ENCODE assay signal across 2 fruit fly cellular contexts in genomic region chrX:13210429-13210828, dm6.
A peak's percentile ranks its signal among the peaks of the same experiment; 100 is the strongest.
TF ChIP-seq lines count a peak whose summit lies in the region.

No protein-coding gene starts in this region.

- TF ChIP-seq CTCF in whole organism, embryonic (GFP tag; optimal IDR thresholded peaks at IDR 0.05; lab: Kevin White, UChicago): no peak

TF ChIP-seq in whole organism, adult, 20 proteins besides CTCF, POLR2A, EP300 and RAD21:
- TF ChIP-seq CG7045 (GFP tag; optimal IDR thresholded peaks at IDR 0.05; lab: Kevin White, UChicago) (no peak), Mnt (GFP tag; optimal IDR thresholded peaks at IDR 0.05; lab: Kevin White, UChicago) (peak; percentile 20), bab1 (GFP tag; optimal IDR thresholded peaks at IDR 0.05; lab: Kevin White, UChicago) (peak; percentile 11)

TF ChIP-seq in whole organism, embryonic, 481 proteins besides CTCF, POLR2A, EP300 and RAD21:
- TF ChIP-seq org-1 (GFP tag; optimal IDR thresholded peaks at IDR 0.05; lab: Kevin White, UChicago) (no peak), CG1832 (GFP tag; optimal IDR thresholded peaks at IDR 0.05; lab: Kevin White, UChicago) (peak; percentile 29), gce (GFP tag; IDR thresholded peaks at IDR 0.05; lab: Robert Waterston, UW) (no peak), bigmax (GFP tag; optimal IDR thresholded peaks at IDR 0.05; lab: Kevin White, UChicago) (peak; percentile 28), chinmo (GFP tag; IDR thresholded peaks at IDR 0.05; lab: Robert Waterston, UW; ENCODE audit: partially characterized antibody) (0 out of 4 replicates have a peak, but pooled peaks have one; percentile 29), nmo (GFP tag; optimal IDR thresholded peaks at IDR 0.05; lab: Kevin White, UChicago) (no peak), scrt (GFP tag; optimal IDR thresholded peaks at IDR 0.05; lab: Kevin White, UChicago) (peak; percentile 14), HLH4C (GFP tag; IDR thresholded peaks at IDR 0.05; lab: Robert Waterston, UW; ENCODE audit: partially characterized antibody) (0 out of 3 replicates have a peak, but pooled peaks have one; percentile 7), sr (GFP tag; IDR thresholded peaks at IDR 0.05; lab: Robert Waterston, UW) (peak; percentile 57; the same call in 2 of the 3 replicates), CG34422 (GFP tag; IDR thresholded peaks at IDR 0.05; lab: Robert Waterston, UW) (peak; percentile 26; the same call in 1 of the 3 replicates), croc (GFP tag; conservative IDR thresholded peaks at IDR 0.05; lab: Robert Waterston, UW) (no peak), twi (tag; optimal IDR thresholded peaks at IDR 0.05; lab: Kevin White, UChicago) (peak; percentile 51), sens (GFP tag; lab: Kevin White, UChicago) (peak; percentile 9), CG10959 (GFP tag; IDR thresholded peaks at IDR 0.05; lab: Robert Waterston, UW) (peak; percentile 53), dm (GFP tag; optimal IDR thresholded peaks at IDR 0.05; lab: Kevin White, UChicago) (peak; percentile 27), Lhr (GFP tag; optimal IDR thresholded peaks at IDR 0.05; lab: Kevin White, UChicago) (no peak), CG12071 (GFP tag; optimal IDR thresholded peaks at IDR 0.05; lab: Kevin White, UChicago) (no peak), Hr78 (GFP tag; optimal IDR thresholded peaks at IDR 0.05; lab: Kevin White, UChicago) (peak in 1 of 2 experiments; percentile 22), CG2199 (GFP tag; IDR thresholded peaks at IDR 0.05; lab: Robert Waterston, UW) (0 out of 3 replicates have a peak, but pooled peaks have one; percentile 37), onecut (GFP tag; IDR thresholded peaks at IDR 0.05; lab: Robert Waterston, UW) (no peak), crol (GFP tag; IDR thresholded peaks at IDR 0.05; lab: Robert Waterston, UW) (peak; percentile 41), ftz-f1 (GFP tag; optimal IDR thresholded peaks at IDR 0.05; lab: Kevin White, UChicago) (peak; percentile 49), bbx (GFP tag; IDR thresholded peaks at IDR 0.05; lab: Robert Waterston, UW; ENCODE audit: partially characterized antibody) (peak; percentile 11; the same call in 1 of the 2 replicates)
